Worm (Caenorhabditis elegans) whole organism, L1 larva: Measurements from ENCODE around the gene str-262.

Experiments
- C04F5.9 ChIP-seq: sonication (generic microtip); optimal IDR thresholded peaks from 2 replicates; lab custom pipeline; 2016; ENCODE audit warnings: missing genetic modification characterization, missing compliant biosample characterization
- C16A3.4 ChIP-seq: fragments of 150-350 bp; optimal IDR thresholded peaks from 2 replicates; lab custom pipeline; 2014; ENCODE audit warnings: missing biosample characterization, missing genetic modification characterization
- C34B4.2 ChIP-seq: sonication (generic microtip); optimal IDR thresholded peaks from 2 replicates; lab custom pipeline; 2017; ENCODE audit warnings: mild to moderate bottlenecking, missing genetic modification characterization, missing compliant biosample characterization
- Y116A8C.19 ChIP-seq: sonication (generic microtip); optimal IDR thresholded peaks from 2 replicates; lab custom pipeline; 2016; ENCODE audit warnings: missing compliant biosample characterization, missing genetic modification characterization, borderline replicate concordance
- alr-1 ChIP-seq: fragments of 200-800 bp; sonication (Bioruptor generic); optimal IDR thresholded peaks from 2 replicates; lab custom pipeline; 2018; ENCODE audit warnings: borderline replicate concordance, mild to moderate bottlenecking, missing genetic modification characterization, missing compliant biosample characterization
- aly-2 ChIP-seq: fragments of 150-350 bp; optimal IDR thresholded peaks from 2 replicates; lab custom pipeline; 2014; ENCODE audit warnings: missing biosample characterization, missing genetic modification characterization
- blmp-1 ChIP-seq: fragments of 150-350 bp; optimal IDR thresholded peaks from 2 replicates; lab custom pipeline; 2014; ENCODE audit warnings: missing biosample characterization, missing genetic modification characterization
- ceh-63 ChIP-seq: fragments of 200-800 bp; sonication (Bioruptor generic); optimal IDR thresholded peaks from 2 replicates; lab custom pipeline; 2018; ENCODE audit warnings: mild to moderate bottlenecking, missing genetic modification characterization, missing compliant biosample characterization
- ceh-8 ChIP-seq: fragments of 200-800 bp; sonication (Bioruptor generic); optimal IDR thresholded peaks from 2 replicates; lab custom pipeline; 2018; ENCODE audit warnings: mild to moderate bottlenecking, missing genetic modification characterization, moderate library complexity, missing compliant biosample characterization
- ceh-88 ChIP-seq: fragments of 200-800 bp; sonication (Bioruptor generic); IDR thresholded peaks from 2 replicates; pipeline ENCODE4 v1.3.6; 2022; ENCODE audit warnings: missing genetic modification characterization, missing compliant biosample characterization
- dpl-1 ChIP-seq, 3 experiments: fragments of 150-350 bp in 2 of 3; sonication (generic microtip) in 1 of 3; optimal IDR thresholded peaks; 2 replicates each; lab custom pipeline; 2014 to 2017; ENCODE audit warnings: missing biosample characterization in 3 of 3, missing genetic modification characterization in 3 of 3, missing genetic modification reagents in 3 of 3
- dsc-1 ChIP-seq: sonication (generic microtip); optimal IDR thresholded peaks from 2 replicates; lab custom pipeline; 2016; ENCODE audit warnings: mild to moderate bottlenecking, missing genetic modification characterization, missing compliant biosample characterization
- efl-1 ChIP-seq, 4 experiments: fragments of 150-350 bp; optimal IDR thresholded peaks in 3 of 4; peaks in 1 of 4; 1 replicate in 1 of 4; 2 replicates in 3 of 4; lab custom pipeline; 2014; ENCODE audit warnings: missing biosample characterization in 2 of 4, missing genetic modification characterization in 2 of 4, missing genetic modification reagents in 2 of 4
- egl-27 ChIP-seq, 2 experiments: fragments of 150-350 bp in 1 of 2; sonication (generic microtip); optimal IDR thresholded peaks; 3 replicates each; lab custom pipeline; 2017 to 2018; ENCODE audit warnings: missing biosample characterization in 2 of 2, missing genetic modification characterization in 2 of 2, missing genetic modification reagents in 2 of 2
- elt-2 ChIP-seq: sonication (generic microtip); optimal IDR thresholded peaks from 2 replicates; lab custom pipeline; 2016; ENCODE audit warnings: missing genetic modification characterization, mild to moderate bottlenecking, inconsistent platforms, missing compliant biosample characterization, missing genetic modification reagents
- fkh-10 ChIP-seq: sonication (generic microtip); optimal IDR thresholded peaks from 2 replicates; lab custom pipeline; 2017; ENCODE audit warnings: missing biosample characterization, missing genetic modification reagents, missing genetic modification characterization
- fkh-4 ChIP-seq: sonication (generic microtip); optimal IDR thresholded peaks from 2 replicates; lab custom pipeline; 2016; ENCODE audit warnings: missing compliant biosample characterization, missing genetic modification characterization, borderline replicate concordance
- grh-1 ChIP-seq: fragments of 200-800 bp; sonication (Bioruptor generic); IDR thresholded peaks from 2 replicates; pipeline ENCODE4 v1.3.6; 2022; ENCODE audit warnings: missing genetic modification reagents, missing genetic modification characterization, missing compliant biosample characterization
- hlh-17 ChIP-seq: fragments of 200-800 bp; sonication (Bioruptor generic); optimal IDR thresholded peaks from 2 replicates; lab custom pipeline; 2018; ENCODE audit warnings: missing genetic modification characterization, mild to moderate bottlenecking, missing compliant biosample characterization, moderate library complexity, borderline replicate concordance
- hlh-4 ChIP-seq: sonication (generic microtip); optimal IDR thresholded peaks from 2 replicates; lab custom pipeline; 2016; ENCODE audit warnings: mild to moderate bottlenecking, missing genetic modification characterization, missing compliant biosample characterization
- hpl-2 ChIP-seq: fragments of 150-350 bp; optimal IDR thresholded peaks from 2 replicates; lab custom pipeline; 2014; ENCODE audit warnings: missing biosample characterization, missing genetic modification reagents, missing genetic modification characterization
- irx-1 ChIP-seq: sonication (generic microtip); optimal IDR thresholded peaks from 2 replicates; lab custom pipeline; 2016; ENCODE audit warnings: missing genetic modification characterization, missing compliant biosample characterization
- lin-13 ChIP-seq: fragments of 150-350 bp; optimal IDR thresholded peaks from 2 replicates; lab custom pipeline; 2014; ENCODE audit warnings: missing biosample characterization, missing genetic modification reagents, missing genetic modification characterization
- lin-14 ChIP-seq: fragments of 200-800 bp; sonication (Bioruptor generic); optimal IDR thresholded peaks from 2 replicates; lab custom pipeline; 2018; ENCODE audit warnings: mild to moderate bottlenecking, missing genetic modification characterization, moderate library complexity, missing compliant biosample characterization
- lin-39 ChIP-seq: fragments of 150-350 bp; optimal IDR thresholded peaks from 2 replicates; lab custom pipeline; 2014; ENCODE audit warnings: missing biosample characterization, missing genetic modification reagents, missing genetic modification characterization
- mdl-1 ChIP-seq, 2 experiments: fragments of 150-350 bp; optimal IDR thresholded peaks; 2 replicates each; lab custom pipeline; 2014 to 2017; ENCODE audit warnings: missing biosample characterization in 2 of 2, missing genetic modification characterization in 2 of 2, inconsistent platforms in 1 of 2
- mef-2 ChIP-seq: fragments of 150-350 bp; optimal IDR thresholded peaks from 2 replicates; lab custom pipeline; 2014; ENCODE audit warnings: missing biosample characterization, missing genetic modification characterization
- nhr-11 ChIP-seq: fragments of 150-350 bp; optimal IDR thresholded peaks from 2 replicates; lab custom pipeline; 2014; ENCODE audit warnings: missing biosample characterization, missing genetic modification characterization
- nhr-20 ChIP-seq: sonication (generic microtip); optimal IDR thresholded peaks from 2 replicates; lab custom pipeline; 2016; ENCODE audit warnings: mild to moderate bottlenecking, missing genetic modification characterization, missing compliant biosample characterization
- nhr-237 ChIP-seq: fragments of 150-350 bp; optimal IDR thresholded peaks from 2 replicates; lab custom pipeline; 2014; ENCODE audit warnings: missing biosample characterization, missing genetic modification characterization
- nhr-28 ChIP-seq: fragments of 150-350 bp; optimal IDR thresholded peaks from 2 replicates; lab custom pipeline; 2014; ENCODE audit warnings: missing biosample characterization, missing genetic modification characterization
- nhr-47 ChIP-seq: sonication (generic microtip); optimal IDR thresholded peaks from 2 replicates; lab custom pipeline; 2016; ENCODE audit warnings: mild to moderate bottlenecking, missing genetic modification characterization, moderate library complexity, missing compliant biosample characterization
- nhr-71 ChIP-seq: sonication (generic microtip); optimal IDR thresholded peaks from 2 replicates; lab custom pipeline; 2016; ENCODE audit warnings: mild to moderate bottlenecking, missing genetic modification characterization, moderate library complexity, missing compliant biosample characterization
- nhr-76 ChIP-seq: sonication (generic microtip); optimal IDR thresholded peaks from 2 replicates; lab custom pipeline; 2017; ENCODE audit warnings: missing biosample characterization, missing genetic modification characterization
- nhr-84 ChIP-seq: sonication (generic microtip); optimal IDR thresholded peaks from 2 replicates; lab custom pipeline; 2017; ENCODE audit warnings: missing biosample characterization, missing genetic modification characterization
- nhr-85 ChIP-seq: sonication (generic microtip); peaks from one replicate; lab custom pipeline; 2016; ENCODE audit warnings: missing genetic modification characterization, inconsistent platforms, missing compliant biosample characterization
- nhr-90 ChIP-seq: sonication (generic microtip); optimal IDR thresholded peaks from 2 replicates; lab custom pipeline; 2016; ENCODE audit warnings: mild to moderate bottlenecking, missing genetic modification characterization, missing compliant biosample characterization; ENCODE audit not compliant: poor library complexity
- pax-3 ChIP-seq: fragments of 200-800 bp; sonication (Bioruptor generic); optimal IDR thresholded peaks from 2 replicates; lab custom pipeline; 2018; ENCODE audit warnings: mild to moderate bottlenecking, missing genetic modification characterization, moderate library complexity, missing compliant biosample characterization
- skn-1 ChIP-seq: fragments of 150-350 bp; optimal IDR thresholded peaks from 2 replicates; lab custom pipeline; 2014; ENCODE audit warnings: missing biosample characterization, missing genetic modification characterization
- snpc-4 ChIP-seq: fragments of 150-350 bp; optimal IDR thresholded peaks from 2 replicates; lab custom pipeline; 2014; ENCODE audit warnings: missing biosample characterization, missing genetic modification characterization
- snu-23 ChIP-seq: sonication (generic microtip); optimal IDR thresholded peaks from 2 replicates; lab custom pipeline; 2016; ENCODE audit warnings: missing genetic modification characterization, missing compliant biosample characterization
- sox-4 ChIP-seq: sonication (generic microtip); optimal IDR thresholded peaks from 2 replicates; lab custom pipeline; 2016; ENCODE audit warnings: missing genetic modification characterization, missing compliant biosample characterization
- sptf-1 ChIP-seq: fragments of 150-350 bp; optimal IDR thresholded peaks from 2 replicates; lab custom pipeline; 2014; ENCODE audit warnings: missing biosample characterization, missing genetic modification characterization
- sup-37 ChIP-seq: fragments of 200-800 bp; sonication (Bioruptor generic); optimal IDR thresholded peaks from 2 replicates; lab custom pipeline; 2018; ENCODE audit warnings: mild to moderate bottlenecking, missing genetic modification characterization, missing compliant biosample characterization
- unc-98 ChIP-seq: fragments of 200-800 bp; sonication (Bioruptor generic); IDR thresholded peaks from 2 replicates; pipeline ENCODE4 v1.3.6; 2022; ENCODE audit warnings: missing genetic modification characterization, missing compliant biosample characterization
- vab-15 ChIP-seq: sonication (generic microtip); optimal IDR thresholded peaks from 2 replicates; lab custom pipeline; 2017; ENCODE audit warnings: missing genotype, mild to moderate bottlenecking, missing genetic modification characterization, missing compliant biosample characterization
- xbp-1 ChIP-seq: sonication (generic microtip); optimal IDR thresholded peaks from 2 replicates; lab custom pipeline; 2016; ENCODE audit warnings: missing genetic modification characterization, missing compliant biosample characterization
- zag-1 ChIP-seq: fragments of 150-350 bp; optimal IDR thresholded peaks from 2 replicates; lab custom pipeline; 2014; ENCODE audit warnings: missing biosample characterization, missing genetic modification characterization
- zip-4 ChIP-seq: fragments of 200-800 bp; sonication (Bioruptor generic); optimal IDR thresholded peaks from 2 replicates; lab custom pipeline; 2018; ENCODE audit warnings: mild to moderate bottlenecking, missing genetic modification characterization, moderate library complexity, missing compliant biosample characterization
- ztf-11 ChIP-seq, 2 experiments: sonication (generic microtip); optimal IDR thresholded peaks; 2 replicates each; lab custom pipeline; 2016 to 2017; ENCODE audit warnings: missing genetic modification characterization in 2 of 2, missing biosample characterization in 1 of 2, missing compliant biosample characterization in 1 of 2

Gene str-262

DNA sequence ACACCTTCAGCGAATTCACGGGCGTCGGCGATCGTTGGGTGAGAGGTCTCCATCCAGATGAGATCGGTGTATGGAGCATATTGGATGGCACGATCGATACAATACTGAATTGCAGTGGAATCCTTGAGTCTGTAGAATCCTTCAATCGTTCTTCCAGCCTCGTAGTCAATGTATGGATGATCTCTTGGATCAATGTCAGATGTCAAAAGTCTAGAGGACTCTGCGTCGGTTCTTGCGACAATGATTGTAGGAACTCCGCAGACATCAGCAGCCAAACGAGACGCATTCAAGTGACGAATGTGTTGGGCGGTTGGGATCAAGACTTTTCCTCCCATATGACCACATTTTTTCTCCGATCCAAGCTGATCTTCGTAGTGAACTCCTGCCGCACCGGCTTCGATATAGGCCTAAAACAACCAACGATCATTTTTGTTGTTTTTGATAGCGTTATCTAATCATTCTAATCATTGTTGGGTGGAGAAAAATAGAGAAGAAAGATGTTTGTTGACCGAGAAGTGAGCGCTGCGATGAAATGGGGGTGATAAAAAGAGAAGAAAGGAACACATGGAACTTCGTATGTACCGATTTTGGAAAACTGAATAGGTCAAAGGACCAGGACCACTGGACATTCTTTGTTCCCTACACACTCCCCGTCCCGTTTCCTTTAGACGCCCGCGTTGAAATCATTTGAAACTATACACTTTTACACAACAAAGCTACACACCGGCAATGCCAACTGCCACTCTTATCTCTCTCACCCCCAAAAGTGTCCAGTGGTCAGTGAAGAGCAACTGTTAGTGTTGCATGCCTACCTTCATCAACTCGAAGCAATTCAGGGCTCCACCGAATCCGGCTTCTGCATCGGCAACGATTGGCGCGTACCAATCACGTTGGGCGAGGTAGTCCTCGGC, 25.8 kb downstream of the str-262 start (continued):
- TF ChIP-seq mdl-1 (tag; optimal IDR thresholded peaks at IDR 0.05; lab: Kevin White, UChicago) = no peak
- TF ChIP-seq egl-27 (tag; optimal IDR thresholded peaks at IDR 0.05; lab: Kevin White, UChicago) = no peak
- peak; percentile 48 for TF ChIP-seq nhr-85
- TF ChIP-seq nhr-76 (tag; lab: Kevin White, UChicago) = no peak
- TF ChIP-seq zip-4 (GFP tag; lab: Kevin White, UChicago) = no peak
- TF ChIP-seq aly-2 (tag; lab: Kevin White, UChicago) = no peak
- TF ChIP-seq dpl-1 (GFP tag; optimal IDR thresholded peaks at IDR 0.05; lab: Kevin White, UChicago) = no peak
- TF ChIP-seq ceh-8 = no peak
- TF ChIP-seq efl-1 (optimal IDR thresholded peaks at IDR 0.05; lab: Kevin White, UChicago) = no peak
- TF ChIP-seq efl-1 (GFP tag; optimal IDR thresholded peaks at IDR 0.05 in 1 of 2; lab: Kevin White, UChicago) = peak in 1 of 2 experiments; percentile 92
- TF ChIP-seq alr-1 (tag; lab: Kevin White, UChicago) = no peak
- TF ChIP-seq snu-23 (GFP tag; lab: Kevin White, UChicago) = peak; percentile 22
- no peak for TF ChIP-seq nhr-47 (tag; lab: Kevin White, UChicago)
- no peak for TF ChIP-seq vab-15 (tag; lab: Kevin White, UChicago)
- peak; percentile 53 for TF ChIP-seq nhr-84
- peak; percentile 31 for TF ChIP-seq lin-14 (GFP tag; lab: Kevin White, UChicago)
- TF ChIP-seq fkh-4 (tag; lab: Kevin White, UChicago) = no peak
- TF ChIP-seq hlh-17 = no peak
- no peak for TF ChIP-seq skn-1
- TF ChIP-seq dsc-1 (tag; lab: Kevin White, UChicago) = no peak
- no peak for TF ChIP-seq sptf-1 (tag; lab: Kevin White, UChicago)
- no peak for TF ChIP-seq fkh-10 (GFP tag; lab: Kevin White, UChicago)
- TF ChIP-seq mef-2 = no peak
- TF ChIP-seq Y116A8C.19 (tag; lab: Kevin White, UChicago) = no peak
- TF ChIP-seq nhr-28 (tag; lab: Kevin White, UChicago) = no peak
- TF ChIP-seq ceh-88 (GFP tag; lab: Robert Waterston, UW) = peak; percentile 45
- TF ChIP-seq zag-1 (tag; lab: Kevin White, UChicago) = no peak
- TF ChIP-seq unc-98 (GFP tag; lab: Robert Waterston, UW) = no peak
- peak; percentile 17 for TF ChIP-seq elt-2 (tag; lab: Kevin White, UChicago)
- TF ChIP-seq blmp-1 = no peak
- peak; percentile 22 for TF ChIP-seq pax-3
- no peak for TF ChIP-seq lin-39 (tag; lab: Kevin White, UChicago)
- TF ChIP-seq nhr-90 (tag; lab: Kevin White, UChicago) = peak; percentile 17
- no peak for TF ChIP-seq ztf-11 (tag; optimal IDR thresholded peaks at IDR 0.05; lab: Kevin White, UChicago)
- no peak for TF ChIP-seq xbp-1
- no peak for TF ChIP-seq nhr-237 (tag; lab: Kevin White, UChicago)
- no peak for TF ChIP-seq ceh-63 (GFP tag; lab: Kevin White, UChicago)
- no peak for TF ChIP-seq sox-4 (tag; lab: Kevin White, UChicago)
- TF ChIP-seq C04F5.9 (tag; lab: Kevin White, UChicago) = no peak
- no peak for TF ChIP-seq lin-13
- TF ChIP-seq nhr-71 (tag; lab: Kevin White, UChicago) = peak; percentile 50
- TF ChIP-seq hlh-4 = no peak
- TF ChIP-seq C16A3.4 (tag; lab: Kevin White, UChicago) = no peak
- no peak for TF ChIP-seq snpc-4 (tag; lab: Kevin White, UChicago)
- peak; percentile 2 for TF ChIP-seq irx-1
- TF ChIP-seq C34B4.2 = no peak
- no peak for TF ChIP-seq grh-1
- TF ChIP-seq nhr-11 (tag; lab: Kevin White, UChicago) = no peak
- peak; percentile 7 for TF ChIP-seq nhr-20 (tag; lab: Kevin White, UChicago)
- no peak for TF ChIP-seq sup-37 (GFP tag; lab: Kevin White, UChicago)
- TF ChIP-seq hpl-2 (GFP tag; lab: Kevin White, UChicago) = no peak
